Worm (Caenorhabditis elegans) whole organism, midembryonic: ENCODE data around the gene F20H11.1.
A peak's percentile ranks its signal among the peaks of the same experiment; 100 is the strongest.

Source experiments
- T22C8.4 ChIP-seq: fragments of 200-800 bp; sonication (Bioruptor generic); IDR thresholded peaks from 2 replicates; pipeline ENCODE4 v1.3.6; 2022; ENCODE audit warnings: missing genetic modification characterization, missing compliant biosample characterization
- cog-1 ChIP-seq: sonication (generic microtip); optimal IDR thresholded peaks from 2 replicates; lab custom pipeline; 2016; ENCODE audit warnings: missing genetic modification characterization, missing compliant biosample characterization
- flt-1 ChIP-seq: fragments of 200-800 bp; sonication (Bioruptor generic); IDR thresholded peaks from 2 replicates; pipeline ENCODE4 v1.3.6; 2022; ENCODE audit warnings: missing genetic modification characterization, missing compliant biosample characterization
- klf-2 ChIP-seq: fragments of 200-800 bp; sonication (Bioruptor generic); conservative IDR thresholded peaks from 2 replicates; pipeline ENCODE4 v1.3.6; 2022; ENCODE audit warnings: missing genetic modification reagents, missing genetic modification characterization, missing compliant biosample characterization
- med-1 ChIP-seq: sonication (generic microtip); optimal IDR thresholded peaks from 2 replicates; lab custom pipeline; 2017; ENCODE audit warnings: missing genetic modification characterization, mild to moderate bottlenecking, missing compliant biosample characterization, antibody characterized with exemption, missing genetic modification reagents; ENCODE audit not compliant: insufficient read depth
- ref-1 ChIP-seq: fragments of 200-800 bp; sonication (Bioruptor generic); conservative IDR thresholded peaks from 2 replicates; pipeline ENCODE4 v1.3.6; 2022; ENCODE audit warnings: missing genetic modification reagents, missing genetic modification characterization, missing compliant biosample characterization
- tab-1 ChIP-seq: fragments of 200-800 bp; sonication (Bioruptor generic); IDR thresholded peaks from 2 replicates; pipeline ENCODE4 v1.3.6; 2022; ENCODE audit warnings: missing genetic modification characterization, missing compliant biosample characterization
- ztf-23 ChIP-seq: fragments of 200-800 bp; sonication (Bioruptor generic); IDR thresholded peaks from 2 replicates; pipeline ENCODE4 v1.3.6; 2022; ENCODE audit warnings: missing genetic modification reagents, missing genetic modification characterization, missing compliant biosample characterization
- ztf-29 ChIP-seq: fragments of 200-800 bp; sonication (Bioruptor generic); IDR thresholded peaks from 2 replicates; pipeline ENCODE4 v1.3.6; 2022; ENCODE audit warnings: missing genetic modification reagents, missing genetic modification characterization, missing compliant biosample characterization

Gene F20H11.1

DNA sequence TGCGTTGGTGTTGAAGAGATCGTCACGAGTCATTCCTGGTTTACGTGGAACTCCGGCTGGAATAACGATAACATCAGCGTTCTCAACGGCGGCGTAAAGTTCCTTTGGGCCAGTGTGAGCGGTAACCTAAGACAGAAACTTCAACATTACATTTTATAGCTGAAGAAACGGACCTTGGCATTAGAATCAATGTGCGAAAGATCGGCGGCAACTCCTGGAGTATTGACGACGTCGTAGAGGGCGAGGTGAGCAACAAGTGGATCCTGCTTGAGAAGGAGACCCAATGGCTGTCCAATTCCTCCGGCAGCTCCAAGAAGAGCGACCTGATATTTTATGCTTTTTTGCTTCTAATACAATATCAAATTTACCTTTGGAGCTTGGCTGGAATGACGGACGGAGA lies 15.7 kb upstream of the F20H11.1 start:
- TF ChIP-seq ztf-29 (no peak), klf-2 (GFP tag; lab: Robert Waterston, UW) (no peak), ztf-23 (GFP tag; lab: Robert Waterston, UW) (no peak), flt-1 (no peak), cog-1 (tag; lab: Kevin White, UChicago) (no peak), tab-1 (GFP tag; lab: Robert Waterston, UW) (no peak), med-1 (GFP tag; lab: Kevin White, UChicago) (no peak), T22C8.4 (GFP tag; lab: Robert Waterston, UW) (no peak), ref-1 (GFP tag; lab: Robert Waterston, UW) (no peak)

ce11 chrIII:6607067-6607466 lies 15.1 kb upstream of the F20H11.1 start:
- TF ChIP-seq ztf-29, result no peak
- TF ChIP-seq tab-1 (GFP tag; lab: Robert Waterston, UW), result no peak
- no peak for TF ChIP-seq cog-1 (tag; lab: Kevin White, UChicago)
- no peak for TF ChIP-seq klf-2 (GFP tag; lab: Robert Waterston, UW)
- TF ChIP-seq ztf-23 (GFP tag; lab: Robert Waterston, UW), result no peak
- no peak for TF ChIP-seq med-1 (GFP tag; lab: Kevin White, UChicago)
- TF ChIP-seq T22C8.4 (GFP tag; lab: Robert Waterston, UW), result no peak
- no peak for TF ChIP-seq ref-1 (GFP tag; lab: Robert Waterston, UW)

DNA sequence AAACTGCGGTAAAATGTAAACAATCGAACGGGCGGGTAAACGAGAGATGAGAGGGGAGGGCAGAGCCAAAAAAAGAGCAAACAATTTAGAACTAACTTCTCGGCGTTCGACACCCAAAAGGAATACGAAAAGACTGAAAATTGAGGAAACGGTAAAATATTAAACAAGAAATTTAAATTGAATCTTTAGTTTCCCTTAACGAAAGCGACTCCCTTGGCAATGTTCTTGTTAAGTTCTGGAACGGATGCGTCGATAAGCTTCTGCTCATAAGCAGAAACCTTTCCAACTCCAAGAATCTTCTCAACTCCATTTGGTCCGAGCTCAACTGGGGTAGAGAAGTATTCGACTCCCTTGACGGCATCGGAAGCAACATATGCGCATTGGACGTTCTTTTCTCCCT lies 14.7 kb upstream of the F20H11.1 start:
- TF ChIP-seq klf-2 (GFP tag; lab: Robert Waterston, UW) (no peak), ref-1 (GFP tag; lab: Robert Waterston, UW) (no peak), flt-1 (no peak), ztf-23 (GFP tag; lab: Robert Waterston, UW) (no peak)

ce11 chrIII:6606022-6606467 lies 14.1 kb upstream of the F20H11.1 start:
- TF ChIP-seq ztf-29 (no peak), tab-1 (GFP tag; lab: Robert Waterston, UW) (no peak), ztf-23 (GFP tag; lab: Robert Waterston, UW) (0 out of 2 replicates have a peak, but pooled peaks have one; percentile 25), med-1 (GFP tag; lab: Kevin White, UChicago) (no peak), T22C8.4 (GFP tag; lab: Robert Waterston, UW) (no peak), ref-1 (GFP tag; lab: Robert Waterston, UW) (no peak)

DNA sequence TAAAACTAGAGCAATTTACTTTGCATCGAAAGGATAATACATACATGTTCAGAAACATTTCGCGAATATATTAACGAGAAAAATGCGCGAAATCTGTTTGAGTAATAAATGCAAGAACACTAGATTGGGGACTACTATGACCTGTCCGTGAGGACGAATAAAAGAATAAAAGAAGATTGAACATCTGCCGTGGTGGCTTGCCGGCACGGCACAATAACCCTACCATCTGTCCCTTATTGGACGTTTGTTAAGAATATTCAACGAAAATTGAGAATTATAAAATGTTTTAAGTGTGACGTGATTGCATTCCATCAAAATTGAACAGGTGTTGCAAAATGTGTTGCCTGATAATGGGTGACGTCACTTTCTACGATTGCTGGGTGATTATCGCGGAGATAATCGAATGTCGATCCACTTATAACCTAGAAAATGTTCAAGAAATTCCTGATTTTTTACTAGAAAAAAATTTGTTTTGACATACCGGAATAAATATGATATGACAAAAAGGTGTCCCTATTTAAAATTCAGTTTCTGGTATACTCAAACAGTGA lies 13.5 kb upstream of the F20H11.1 start:
- TF ChIP-seq ztf-29 (no peak), ref-1 (GFP tag; lab: Robert Waterston, UW) (no peak), T22C8.4 (GFP tag; lab: Robert Waterston, UW) (no peak), med-1 (GFP tag; lab: Kevin White, UChicago) (no peak), flt-1 (no peak), cog-1 (tag; lab: Kevin White, UChicago) (no peak), ztf-23 (GFP tag; lab: Robert Waterston, UW) (no peak), klf-2 (GFP tag; lab: Robert Waterston, UW) (no peak), tab-1 (GFP tag; lab: Robert Waterston, UW) (no peak)

- TF ChIP-seq ref-1 (GFP tag; lab: Robert Waterston, UW) (no peak), cog-1 (tag; lab: Kevin White, UChicago) (no peak), med-1 (GFP tag; lab: Kevin White, UChicago) (no peak), ztf-29 (no peak), tab-1 (GFP tag; lab: Robert Waterston, UW) (no peak), flt-1 (no peak)
Measured at ce11 chrIII:6604317-6604716, 12.3 kb upstream of the F20H11.1 start.

ce11 chrIII:6603185-6603584 lies 11.2 kb upstream of the F20H11.1 start:
- TF ChIP-seq ztf-23 (GFP tag; lab: Robert Waterston, UW) (no peak), cog-1 (tag; lab: Kevin White, UChicago) (no peak), med-1 (GFP tag; lab: Kevin White, UChicago) (no peak), flt-1 (no peak), tab-1 (GFP tag; lab: Robert Waterston, UW) (no peak), ztf-29 (no peak), klf-2 (GFP tag; lab: Robert Waterston, UW) (no peak), T22C8.4 (GFP tag; lab: Robert Waterston, UW) (no peak), ref-1 (GFP tag; lab: Robert Waterston, UW) (no peak)

DNA sequence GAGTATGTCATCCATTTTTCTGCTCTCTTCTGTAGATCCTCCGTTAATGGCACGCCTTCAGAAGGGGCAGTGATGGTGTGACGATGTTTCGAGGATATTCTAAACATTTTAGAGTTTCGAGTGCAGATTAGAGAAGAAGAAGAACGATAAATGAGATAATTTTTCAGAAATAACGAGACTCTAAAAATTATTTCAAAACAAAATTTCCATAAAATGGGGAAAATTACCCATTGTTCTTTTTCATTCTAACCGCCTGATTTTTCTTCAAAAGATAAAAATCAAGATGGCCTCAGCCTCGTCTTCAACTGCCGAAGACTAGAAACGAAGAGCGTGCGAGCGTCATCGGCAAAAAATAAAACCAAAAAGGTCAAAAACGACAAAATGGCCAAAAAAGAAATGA lies 9.1 kb upstream of the F20H11.1 start, which contains the start of gene let-765:
Gene let-765, minus strand, starts transcription at position 101 of the 400 bp plus-strand sequence.
- TF ChIP-seq flt-1 (no peak), cog-1 (tag; lab: Kevin White, UChicago) (no peak), ref-1 (GFP tag; lab: Robert Waterston, UW) (no peak), ztf-23 (GFP tag; lab: Robert Waterston, UW) (no peak), klf-2 (GFP tag; lab: Robert Waterston, UW) (no peak), ztf-29 (no peak), med-1 (GFP tag; lab: Kevin White, UChicago) (no peak), tab-1 (GFP tag; lab: Robert Waterston, UW) (no peak), T22C8.4 (GFP tag; lab: Robert Waterston, UW) (no peak)

DNA sequence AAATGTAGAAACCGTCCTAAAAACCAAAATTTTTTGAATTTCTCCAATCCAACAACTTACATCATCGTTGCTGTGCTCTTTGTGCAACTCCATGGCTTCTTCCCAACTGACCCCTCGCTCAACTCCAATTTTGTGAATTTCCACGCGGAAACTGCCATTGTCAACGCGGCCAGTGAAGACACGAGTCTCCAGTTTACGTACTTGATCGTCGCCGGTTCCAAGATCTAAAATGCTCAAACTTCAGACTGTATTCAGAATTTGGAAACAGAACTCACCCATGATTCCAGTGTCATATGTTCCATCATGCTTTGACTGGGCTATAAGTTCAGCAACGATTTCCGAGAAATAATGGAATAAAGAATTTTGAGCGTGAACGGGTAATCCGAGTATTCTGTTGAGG lies 2.1 kb upstream of the F20H11.1 start:
- no peak for TF ChIP-seq ztf-29

ce11 chrIII:6589499-6589898 lies 2.5 kb downstream of the F20H11.1 start:
- TF ChIP-seq T22C8.4 (GFP tag; lab: Robert Waterston, UW) (no peak), klf-2 (GFP tag; lab: Robert Waterston, UW) (no peak), ref-1 (GFP tag; lab: Robert Waterston, UW) (no peak), cog-1 (tag; lab: Kevin White, UChicago) (no peak), flt-1 (no peak)
